Worm (Caenorhabditis elegans) whole organism, L2 larva: ENCODE results near the gene C05E11.6.

ENCODE experiments used
- ceh-82 ChIP-seq: fragments of 150-350 bp; optimal IDR thresholded peaks from 2 replicates; lab custom pipeline; 2014; ENCODE audit warnings: missing biosample characterization, missing genetic modification characterization
- nhr-23 ChIP-seq: fragments of 150-350 bp; optimal IDR thresholded peaks from 2 replicates; lab custom pipeline; 2014; ENCODE audit warnings: missing biosample characterization, missing genetic modification reagents, missing genetic modification characterization
- sma-9 ChIP-seq, 2 experiments: fragments of 150-350 bp in 1 of 2; sonication (generic microtip) in 1 of 2; optimal IDR thresholded peaks; 2 replicates each; lab custom pipeline; 2014 to 2016; ENCODE audit warnings: missing genetic modification characterization in 2 of 2, mild to moderate bottlenecking in 1 of 2, missing biosample characterization in 1 of 2, missing compliant biosample characterization in 1 of 2, missing genetic modification reagents in 1 of 2, moderate library complexity in 1 of 2

- TF ChIP-seq nhr-23 (tag; lab: Kevin White, UChicago) (no peak), ceh-82 (tag; lab: Kevin White, UChicago) (no peak), sma-9 (GFP tag; optimal IDR thresholded peaks at IDR 0.05; lab: Kevin White, UChicago) (no peak), sma-9 (tag; optimal IDR thresholded peaks at IDR 0.05; lab: Kevin White, UChicago) (no peak)
Measured at ce11 chrX:4534112-4534511, 27.9 kb upstream of the C05E11.6 start.
